Worm (Caenorhabditis elegans): ENCODE data around the gene Y73B6BL.23.

ce11 chrIV:6426089-6426715 lies 7.3 kb upstream of the Y73B6BL.23 start, which contains the start of gene acp-6:
- TF ChIP-seq him-1 (tag; optimal IDR thresholded peaks at IDR 0.05) (no peak), W03F9.2 (tag; optimal IDR thresholded peaks at IDR 0.05) (no peak)
